Fruit fly (Drosophila melanogaster) whole organism, embryonic: ENCODE results near the gene Lamtor4.
A peak's percentile ranks its signal among the peaks of the same experiment; 100 is the strongest.

Experiments
- ATbp ChIP-seq: fragments of 200-800 bp; sonication (Bioruptor generic); optimal IDR thresholded peaks from 2 replicates; lab custom pipeline; 2017; ENCODE audit warnings: missing biosample characterization, mild to moderate bottlenecking, missing genetic modification characterization, missing genetic modification reagents
- Awh ChIP-seq: fragments of 200-800 bp; sonication (Bioruptor generic); IDR thresholded peaks from 2 replicates; pipeline ENCODE4, ENCODE4 v1.3.6; 2022; ENCODE audit warnings: missing biosample characterization, missing genetic modification characterization
- Blimp-1 ChIP-seq: fragments of 200-800 bp; sonication (Bioruptor generic); optimal IDR thresholded peaks from 3 replicates; lab custom pipeline; 2018; ENCODE audit warnings: missing biosample characterization, missing genetic modification characterization, mild to moderate bottlenecking, moderate library complexity, missing genetic modification reagents
- BtbVII ChIP-seq: fragments of 200-800 bp; sonication (Bioruptor generic); optimal IDR thresholded peaks from 3 replicates; lab custom pipeline; 2017; ENCODE audit warnings: missing biosample characterization, mild to moderate bottlenecking, missing genetic modification characterization
- CG10654 ChIP-seq: fragments of 200-800 bp; sonication (Bioruptor generic); optimal IDR thresholded peaks from 2 replicates; lab custom pipeline; 2016; ENCODE audit warnings: missing biosample characterization, missing genetic modification characterization
- CG10979 ChIP-seq: fragments of 200-800 bp; sonication (Bioruptor generic); optimal IDR thresholded peaks from 2 replicates; lab custom pipeline; 2018; ENCODE audit warnings: missing biosample characterization, mild to moderate bottlenecking, missing genetic modification characterization, moderate library complexity
- CG13287 ChIP-seq: fragments of 200-800 bp; sonication (Bioruptor generic); IDR thresholded peaks from 2 replicates; pipeline ENCODE4 v1.3.6; 2022; ENCODE audit warnings: missing biosample characterization, missing genetic modification characterization; ENCODE audit not compliant: partially characterized antibody
- CG14965 ChIP-seq: fragments of 200-800 bp; sonication (Bioruptor generic); optimal IDR thresholded peaks from 2 replicates; lab custom pipeline; 2016; ENCODE audit warnings: missing biosample characterization, missing genetic modification characterization, borderline replicate concordance
- CG15269 ChIP-seq: fragments of 200-800 bp; sonication (Bioruptor generic); optimal IDR thresholded peaks from 2 replicates; lab custom pipeline; 2018; ENCODE audit warnings: missing biosample characterization, mild to moderate bottlenecking, missing genetic modification characterization, moderate library complexity
- CG17612 ChIP-seq: fragments of 200-800 bp; sonication (Bioruptor generic); IDR thresholded peaks from 2 replicates; pipeline ENCODE4 v1.3.6; 2022; ENCODE audit warnings: missing biosample characterization, missing genetic modification characterization
- CG17802 ChIP-seq: fragments of 200-800 bp; sonication (Bioruptor generic); optimal IDR thresholded peaks from 2 replicates; lab custom pipeline; 2018; ENCODE audit warnings: missing biosample characterization, mild to moderate bottlenecking, missing genetic modification characterization, moderate library complexity
- CG18262 ChIP-seq: fragments of 200-800 bp; optimal IDR thresholded peaks from 3 replicates; lab custom pipeline; 2019; ENCODE audit warnings: missing biosample characterization, mild to moderate bottlenecking, missing genetic modification characterization, moderate library complexity
- CG2129 ChIP-seq: fragments of 200-800 bp; sonication (Bioruptor generic); IDR thresholded peaks from 2 replicates; pipeline ENCODE4 v1.3.6; 2022; ENCODE audit warnings: missing biosample characterization, missing genetic modification characterization; ENCODE audit not compliant: partially characterized antibody
- CG30403 ChIP-seq: fragments of 200-800 bp; sonication (Bioruptor generic); optimal IDR thresholded peaks from 3 replicates; lab custom pipeline; 2016; ENCODE audit warnings: missing biosample characterization, missing genetic modification characterization
- CG3163 ChIP-seq: fragments of 200-800 bp; sonication (Bioruptor generic); optimal IDR thresholded peaks from 3 replicates; lab custom pipeline; 2016; ENCODE audit warnings: missing biosample characterization, missing genetic modification characterization
- CG4360 ChIP-seq: fragments of 200-800 bp; sonication (Bioruptor generic); IDR thresholded peaks from 2 replicates; pipeline ENCODE4 v1.3.6; 2022; ENCODE audit warnings: missing biosample characterization, missing genetic modification characterization
- CG4854 ChIP-seq: fragments of 200-800 bp; sonication (Bioruptor generic); optimal IDR thresholded peaks from 2 replicates; lab custom pipeline; 2016; ENCODE audit warnings: missing biosample characterization, missing genetic modification characterization, inconsistent platforms
- CG6813 ChIP-seq: fragments of 200-800 bp; sonication (Bioruptor generic); optimal IDR thresholded peaks from 2 replicates; lab custom pipeline; 2017; ENCODE audit warnings: missing biosample characterization, missing genetic modification characterization, mild to moderate bottlenecking, moderate library complexity, missing genetic modification reagents
- CG7745 ChIP-seq: fragments of 200-800 bp; sonication (Bioruptor generic); optimal IDR thresholded peaks from 2 replicates; lab custom pipeline; 2018; ENCODE audit warnings: missing biosample characterization, mild to moderate bottlenecking, missing genetic modification characterization, moderate library complexity
- CoRest ChIP-seq: fragments of 200-800 bp; sonication (Bioruptor generic); optimal IDR thresholded peaks from 3 replicates; lab custom pipeline; 2018; ENCODE audit warnings: missing biosample characterization, mild to moderate bottlenecking, missing genetic modification characterization, moderate library complexity
- Dfd ChIP-seq, 2 experiments: fragments of >200 bp; optimal IDR thresholded peaks; 2 replicates each; lab custom pipeline; 2017; ENCODE audit warnings: missing biosample characterization in 2 of 2, missing genetic modification characterization in 2 of 2
- Gug ChIP-seq: fragments of 200-800 bp; sonication (Bioruptor generic); IDR thresholded peaks from 4 replicates; pipeline ENCODE4 v1.3.6; 2022; ENCODE audit warnings: missing biosample characterization, missing genetic modification characterization
- HLH54F ChIP-seq: fragments of 200-800 bp; sonication (Bioruptor generic); optimal IDR thresholded peaks from 3 replicates; lab custom pipeline; 2016; ENCODE audit warnings: missing biosample characterization, missing genetic modification characterization
- Hmx ChIP-seq: fragments of 200-800 bp; sonication (Bioruptor generic); optimal IDR thresholded peaks from 2 replicates; lab custom pipeline; 2016; ENCODE audit warnings: missing biosample characterization, missing genetic modification characterization
- Hr78 ChIP-seq, 2 experiments: fragments of 200-800 bp in 1 of 2; fragments of >200 bp in 1 of 2; sonication (Bioruptor generic) in 1 of 2; optimal IDR thresholded peaks; 2 replicates each; lab custom pipeline; 2017 to 2019; ENCODE audit warnings: missing biosample characterization in 2 of 2, missing genetic modification characterization in 2 of 2, mild to moderate bottlenecking in 1 of 2, moderate library complexity in 1 of 2
- MESR4 ChIP-seq: fragments of 200-800 bp; sonication (Bioruptor generic); optimal IDR thresholded peaks from 2 replicates; lab custom pipeline; 2018; ENCODE audit warnings: missing biosample characterization, mild to moderate bottlenecking, missing genetic modification characterization, moderate library complexity
- Ptx1 ChIP-seq: fragments of 200-800 bp; sonication (Bioruptor generic); IDR thresholded peaks from 2 replicates; pipeline ENCODE4 v1.3.6; 2022; ENCODE audit warnings: missing biosample characterization, missing genetic modification characterization
- Ssrp ChIP-seq: fragments of 200-800 bp; sonication (Bioruptor generic); optimal IDR thresholded peaks from 2 replicates; lab custom pipeline; 2018; ENCODE audit warnings: missing biosample characterization, mild to moderate bottlenecking, missing genetic modification characterization, moderate library complexity
- Tbp ChIP-seq: fragments of >200 bp; optimal IDR thresholded peaks from 2 replicates; lab custom pipeline; 2018; ENCODE audit warnings: missing biosample characterization, missing genetic modification characterization
- YL-1 ChIP-seq: fragments of 200-800 bp; sonication (Bioruptor generic); optimal IDR thresholded peaks from 3 replicates; lab custom pipeline; 2017; ENCODE audit warnings: missing biosample characterization, mild to moderate bottlenecking, missing genetic modification characterization
- abd-A ChIP-seq: fragments of 200-800 bp; sonication (Bioruptor generic); optimal IDR thresholded peaks from 3 replicates; lab custom pipeline; 2019; ENCODE audit warnings: missing biosample characterization, mild to moderate bottlenecking, missing genetic modification characterization, moderate library complexity
- ash1 ChIP-seq: fragments of 200-800 bp; sonication (Bioruptor generic); optimal IDR thresholded peaks from 2 replicates; lab custom pipeline; 2018; ENCODE audit warnings: missing biosample characterization, mild to moderate bottlenecking, missing genetic modification characterization
- bsh ChIP-seq, 2 experiments: fragments of 200-800 bp; sonication (Bioruptor generic); optimal IDR thresholded peaks; 2 replicates each; lab custom pipeline; 2017 to 2018; ENCODE audit warnings: mild to moderate bottlenecking in 2 of 2, missing biosample characterization in 2 of 2, missing genetic modification characterization in 2 of 2, moderate library complexity in 1 of 2
- cad ChIP-seq: fragments of >200 bp; optimal IDR thresholded peaks from 2 replicates; lab custom pipeline; 2017; ENCODE audit warnings: missing biosample characterization, missing genetic modification characterization
- chif ChIP-seq, 2 experiments: fragments of 200-800 bp; sonication (Bioruptor generic); optimal IDR thresholded peaks; 3 replicates each; lab custom pipeline; 2016; ENCODE audit warnings: missing biosample characterization in 2 of 2, missing genetic modification characterization in 2 of 2
- crol ChIP-seq: fragments of 200-800 bp; sonication (Bioruptor generic); IDR thresholded peaks from 2 replicates; pipeline ENCODE4 v1.3.6; 2022; ENCODE audit warnings: missing biosample characterization, missing genetic modification characterization
- fru ChIP-seq: fragments of >200 bp; optimal IDR thresholded peaks from 2 replicates; lab custom pipeline; 2017
- grn ChIP-seq: fragments of 200-800 bp; sonication (Bioruptor generic); optimal IDR thresholded peaks from 3 replicates; lab custom pipeline; 2017; ENCODE audit warnings: missing biosample characterization, missing genetic modification characterization
- h ChIP-seq: fragments of >200 bp; optimal IDR thresholded peaks from 2 replicates; lab custom pipeline; 2017
- jigr1 ChIP-seq: fragments of 200-800 bp; sonication (Bioruptor generic); IDR thresholded peaks from 3 replicates; pipeline ENCODE4 v1.3.6; 2022; ENCODE audit warnings: missing biosample characterization, missing genetic modification characterization
- kni ChIP-seq: fragments of 200-800 bp; sonication (Bioruptor generic); optimal IDR thresholded peaks from 3 replicates; lab custom pipeline; 2017; ENCODE audit warnings: mild to moderate bottlenecking, missing biosample characterization, missing genetic modification reagents, missing genetic modification characterization
- lbe ChIP-seq: fragments of 200-800 bp; sonication (Bioruptor generic); optimal IDR thresholded peaks from 2 replicates; lab custom pipeline; 2016; ENCODE audit warnings: missing biosample characterization, mild to moderate bottlenecking, missing genetic modification characterization
- lola ChIP-seq, 3 experiments: fragments of >200 bp in 2 of 3; fragments of 200-800 bp in 1 of 3; sonication (Bioruptor generic) in 1 of 3; optimal IDR thresholded peaks; 2 replicates each; lab custom pipeline; 2017 to 2019; ENCODE audit warnings: missing biosample characterization in 3 of 3, missing genetic modification characterization in 3 of 3, mild to moderate bottlenecking in 1 of 3, moderate library complexity in 1 of 3
- pzg ChIP-seq: fragments of 200-800 bp; sonication (Bioruptor generic); optimal IDR thresholded peaks from 3 replicates; lab custom pipeline; 2018; ENCODE audit warnings: missing biosample characterization, mild to moderate bottlenecking, missing genetic modification characterization, moderate library complexity
- sim ChIP-seq: fragments of 200-800 bp; sonication (Bioruptor generic); IDR thresholded peaks from 2 replicates; pipeline ENCODE4 v1.3.6; 2022; ENCODE audit warnings: missing biosample characterization, missing genetic modification characterization
- twi ChIP-seq: fragments of 200-800 bp; optimal IDR thresholded peaks from 2 replicates; lab custom pipeline; 2019; ENCODE audit warnings: missing biosample characterization, mild to moderate bottlenecking, missing genetic modification characterization, moderate library complexity
- z ChIP-seq: fragments of 200-800 bp; sonication (Bioruptor generic); IDR thresholded peaks from 3 replicates; pipeline ENCODE4 v1.3.6; 2022; ENCODE audit warnings: missing biosample characterization, missing genetic modification characterization
- zen ChIP-seq: fragments of 200-800 bp; sonication (Bioruptor generic); optimal IDR thresholded peaks from 3 replicates; lab custom pipeline; 2018; ENCODE audit warnings: missing biosample characterization, mild to moderate bottlenecking, missing genetic modification characterization, moderate library complexity

The Lamtor4 gene

DNA sequence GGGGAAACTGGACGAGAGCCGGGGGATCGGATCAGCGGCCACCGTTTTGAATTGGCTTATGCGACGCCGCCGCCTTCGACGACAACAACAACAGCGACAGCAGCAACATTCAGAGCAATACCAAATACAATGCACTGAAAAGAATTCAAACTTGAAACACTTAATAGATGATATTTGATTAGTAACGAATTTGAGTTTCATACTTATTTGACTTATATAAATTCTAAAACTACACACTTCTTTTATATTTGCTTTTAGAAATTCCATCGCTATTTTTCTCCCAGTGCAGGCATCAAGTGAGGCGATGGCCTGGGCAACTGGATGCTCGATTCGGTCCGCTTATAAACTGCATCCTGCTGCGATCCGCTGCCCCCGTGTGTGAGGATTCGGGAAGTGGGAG lies 28.7 kb upstream of the Lamtor4 start (continued):
- TF ChIP-seq HLH54F (GFP tag; lab: Kevin White, UChicago): no peak
- TF ChIP-seq sim (GFP tag; lab: Robert Waterston, UW): 0 out of 2 replicates have a peak, but pooled peaks have one; percentile 28
- peak; percentile 61; the same call in 1 of the 2 replicates for TF ChIP-seq CG4360 (GFP tag; lab: Robert Waterston, UW)
- peak; percentile 2 for TF ChIP-seq CG30403
- peak; percentile 21 to 54 for TF ChIP-seq bsh (GFP tag; optimal IDR thresholded peaks at IDR 0.05; lab: Kevin White, UChicago)
- no peak for TF ChIP-seq h (lab: Kevin White, UChicago)
- TF ChIP-seq Ssrp (tag; lab: Kevin White, UChicago): peak; percentile 37
- TF ChIP-seq YL-1: no peak
- no peak for TF ChIP-seq CG3163 (GFP tag; lab: Kevin White, UChicago)
- TF ChIP-seq ash1 (GFP tag; lab: Kevin White, UChicago): no peak
- peak; percentile 24 for TF ChIP-seq CG10979 (tag; lab: Kevin White, UChicago)
- TF ChIP-seq cad (GFP tag; lab: Kevin White, UChicago): no peak
- no peak for TF ChIP-seq z (GFP tag; lab: Robert Waterston, UW)
- TF ChIP-seq CG6813 (GFP tag; lab: Kevin White, UChicago): no peak

DNA sequence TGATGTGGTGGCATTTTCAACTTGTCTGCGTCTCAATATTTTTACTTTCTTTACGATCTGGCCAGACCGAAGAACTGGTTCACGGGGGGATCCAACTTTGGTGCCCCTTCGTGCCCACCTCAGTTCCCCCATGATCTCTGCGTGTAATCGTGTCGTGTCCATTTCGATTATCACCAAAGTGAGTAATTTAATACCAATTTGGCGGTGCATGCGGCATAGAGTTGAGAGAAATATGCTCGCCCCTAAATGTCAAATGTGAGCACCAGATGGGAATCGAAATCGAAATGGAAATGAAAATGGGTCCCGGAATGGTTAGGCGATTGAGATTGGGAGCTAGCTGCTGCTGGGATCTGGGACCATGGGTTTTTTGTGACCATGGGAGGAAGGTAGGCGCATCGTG lies 25.4 kb upstream of the Lamtor4 start:
- TF ChIP-seq Awh (GFP tag; lab: Robert Waterston, UW) (peak; percentile 29; the same call in 1 of the 2 replicates), abd-A (tag; lab: Kevin White, UChicago) (peak; percentile 90), Blimp-1 (GFP tag; lab: Kevin White, UChicago) (peak; percentile 42), kni (peak; percentile 53), twi (tag; lab: Kevin White, UChicago) (peak; percentile 30), jigr1 (GFP tag; lab: Robert Waterston, UW) (no peak), grn (GFP tag; lab: Kevin White, UChicago) (peak; percentile 62), MESR4 (GFP tag; lab: Kevin White, UChicago) (no peak), CG17802 (tag; lab: Kevin White, UChicago) (no peak), crol (GFP tag; lab: Robert Waterston, UW) (0 out of 2 replicates have a peak, but pooled peaks have one; percentile 30), fru (lab: Kevin White, UChicago) (no peak)

DNA sequence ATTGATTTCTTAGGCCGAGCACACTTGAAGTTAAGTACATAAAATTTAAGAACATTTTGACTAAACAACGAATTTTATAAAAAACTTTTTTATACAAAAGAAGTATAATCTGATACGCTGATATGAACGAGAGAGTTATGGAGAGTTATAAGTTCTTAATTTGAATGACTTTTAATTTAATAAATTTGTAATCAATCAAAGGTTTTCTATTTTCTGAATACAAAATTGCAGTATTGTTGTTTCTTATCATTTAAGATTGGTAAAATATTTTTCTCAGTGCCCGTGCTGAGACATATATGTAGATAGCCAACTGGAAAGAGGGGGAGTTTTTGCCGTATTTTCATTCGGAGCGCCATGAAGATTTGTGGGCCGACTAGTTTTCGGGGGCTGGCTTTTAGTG lies 23.6 kb upstream of the Lamtor4 start:
- TF ChIP-seq Tbp (GFP tag; lab: Kevin White, UChicago): no peak
- peak in 1 of 2 experiments; percentile 16 for TF ChIP-seq Hr78 (GFP tag; optimal IDR thresholded peaks at IDR 0.05; lab: Kevin White, UChicago)
- peak; percentile 15 for TF ChIP-seq ATbp (GFP tag; lab: Kevin White, UChicago)
- no peak for TF ChIP-seq BtbVII (GFP tag; lab: Kevin White, UChicago)
- TF ChIP-seq Hmx (GFP tag; lab: Kevin White, UChicago): no peak
- TF ChIP-seq CG7745 (tag; lab: Kevin White, UChicago): no peak
- no peak for TF ChIP-seq Gug (GFP tag; lab: Robert Waterston, UW)
- TF ChIP-seq CG17612 (GFP tag; lab: Robert Waterston, UW): no peak
- TF ChIP-seq Blimp-1 (GFP tag; lab: Kevin White, UChicago): peak; percentile 57
- TF ChIP-seq CG14965: no peak
- TF ChIP-seq lola (GFP tag; optimal IDR thresholded peaks at IDR 0.05; lab: Kevin White, UChicago): peak in 1 of 3 experiments; percentile 88
- TF ChIP-seq CoRest: peak; percentile 62
- no peak for TF ChIP-seq CG13287 (GFP tag; lab: Robert Waterston, UW)
- no peak for TF ChIP-seq Ptx1 (GFP tag; lab: Robert Waterston, UW)
- peak; percentile 13 to 36 for TF ChIP-seq chif (GFP tag; optimal IDR thresholded peaks at IDR 0.05; lab: Kevin White, UChicago)
- TF ChIP-seq CG15269: no peak
- peak; percentile 82 for TF ChIP-seq CG18262 (tag; lab: Kevin White, UChicago)
- TF ChIP-seq CG10654: no peak
- TF ChIP-seq h (lab: Kevin White, UChicago): no peak
- TF ChIP-seq CG2129 (GFP tag; lab: Robert Waterston, UW): no peak
- no peak for TF ChIP-seq Dfd (GFP tag; optimal IDR thresholded peaks at IDR 0.05; lab: Kevin White, UChicago)
- TF ChIP-seq zen (tag; lab: Kevin White, UChicago): no peak
- TF ChIP-seq pzg (GFP tag; lab: Kevin White, UChicago): no peak
- TF ChIP-seq CG10979 (tag; lab: Kevin White, UChicago): peak; percentile 77
- no peak for TF ChIP-seq lbe (GFP tag; lab: Kevin White, UChicago)
- no peak for TF ChIP-seq CG4854
